Worm (Caenorhabditis elegans) whole organism, young adult: ENCODE data around the gene W05B10.3.

Experiments
- D2030.7 ChIP-seq: fragments of 200-800 bp; sonication (Bioruptor generic); IDR thresholded peaks from 2 replicates; pipeline ENCODE4 v1.3.6; 2022; ENCODE audit warnings: missing genetic modification reagents, missing genetic modification characterization, missing compliant biosample characterization
- T07F8.4 ChIP-seq: sonication (generic microtip); optimal IDR thresholded peaks from 2 replicates; lab custom pipeline; 2016; ENCODE audit warnings: mild to moderate bottlenecking, missing genetic modification characterization, moderate library complexity, missing compliant biosample characterization
- Y53F4B.3 ChIP-seq: fragments of 200-800 bp; sonication (Bioruptor generic); IDR thresholded peaks from 2 replicates; pipeline ENCODE4 v1.3.6; 2022; ENCODE audit warnings: missing genetic modification reagents, missing genetic modification characterization, missing compliant biosample characterization
- Y56A3A.18 ChIP-seq: fragments of 200-800 bp; sonication (Bioruptor generic); IDR thresholded peaks from 2 replicates; pipeline ENCODE4 v1.3.6; 2022; ENCODE audit warnings: missing genetic modification reagents, missing genetic modification characterization, missing compliant biosample characterization
- Y95B8A.8 ChIP-seq: fragments of 200-800 bp; sonication (Bioruptor generic); IDR thresholded peaks from 2 replicates; pipeline ENCODE4 v1.3.6; 2022; ENCODE audit warnings: missing genetic modification reagents, missing genetic modification characterization, missing compliant biosample characterization
- ZK185.1 ChIP-seq: sonication (generic microtip); optimal IDR thresholded peaks from 2 replicates; lab custom pipeline; 2016; ENCODE audit warnings: mild to moderate bottlenecking, missing genetic modification characterization, missing compliant biosample characterization; ENCODE audit not compliant: poor library complexity, severe bottlenecking
- akir-1 ChIP-seq: fragments of 200-800 bp; sonication (Bioruptor generic); optimal IDR thresholded peaks from 2 replicates; lab custom pipeline; 2018; ENCODE audit warnings: mild to moderate bottlenecking, missing genetic modification characterization, moderate library complexity, missing compliant biosample characterization
- ama-1 ChIP-seq, 3 experiments: fragments of 150-350 bp in 1 of 3; sonication (generic microtip) in 2 of 3; optimal IDR thresholded peaks; 2 replicates each; lab custom pipeline; 2014 to 2018; ENCODE audit warnings: missing biosample characterization in 2 of 3, missing genetic modification characterization in 2 of 3, missing genetic modification reagents in 2 of 3
- aptf-2 ChIP-seq: fragments of 200-800 bp; sonication (Bioruptor generic); conservative IDR thresholded peaks from 2 replicates; pipeline ENCODE4 v1.3.6; 2022; ENCODE audit warnings: missing genetic modification reagents, missing genetic modification characterization, missing compliant biosample characterization
- atf-7 ChIP-seq: sonication (generic microtip); optimal IDR thresholded peaks from 2 replicates; lab custom pipeline; 2017; ENCODE audit warnings: mild to moderate bottlenecking, missing genetic modification characterization, missing compliant biosample characterization
- ceh-100 ChIP-seq: fragments of 200-800 bp; sonication (Bioruptor generic); IDR thresholded peaks from 2 replicates; pipeline ENCODE4 v1.3.6; 2022; ENCODE audit warnings: missing genetic modification reagents, missing genetic modification characterization, missing compliant biosample characterization
- ceh-27 ChIP-seq: fragments of 200-800 bp; sonication (Bioruptor generic); optimal IDR thresholded peaks from 2 replicates; lab custom pipeline; 2018; ENCODE audit warnings: mild to moderate bottlenecking, missing genetic modification characterization, moderate library complexity, missing compliant biosample characterization
- ceh-40 ChIP-seq: fragments of 200-800 bp; sonication (Bioruptor generic); IDR thresholded peaks from 2 replicates; pipeline ENCODE4 v1.3.6; 2022; ENCODE audit warnings: missing genetic modification characterization, missing compliant biosample characterization
- ceh-58 ChIP-seq: fragments of 200-800 bp; sonication (Bioruptor generic); IDR thresholded peaks from 2 replicates; pipeline ENCODE4 v1.3.6; 2022; ENCODE audit warnings: missing genetic modification characterization, missing compliant biosample characterization
- chd-7 ChIP-seq: sonication (generic microtip); optimal IDR thresholded peaks from 2 replicates; lab custom pipeline; 2016; ENCODE audit warnings: mild to moderate bottlenecking, missing genetic modification characterization, moderate library complexity, missing compliant biosample characterization
- egl-18 ChIP-seq: fragments of 200-800 bp; sonication (Bioruptor generic); IDR thresholded peaks from 2 replicates; pipeline ENCODE4 v1.3.6; 2022; ENCODE audit warnings: missing genetic modification reagents, missing genetic modification characterization, missing compliant biosample characterization
- ets-4 ChIP-seq: fragments of 200-800 bp; sonication (Bioruptor generic); optimal IDR thresholded peaks from 2 replicates; lab custom pipeline; 2018; ENCODE audit warnings: mild to moderate bottlenecking, missing genetic modification characterization, missing compliant biosample characterization
- hlh-12 ChIP-seq: sonication (generic microtip); optimal IDR thresholded peaks from 2 replicates; lab custom pipeline; 2016; ENCODE audit warnings: missing genetic modification characterization, missing compliant biosample characterization
- hsf-1 ChIP-seq: fragments of 200-800 bp; sonication (Bioruptor generic); IDR thresholded peaks from 2 replicates; pipeline ENCODE4 v1.3.6; 2022; ENCODE audit warnings: missing genetic modification reagents, missing genetic modification characterization, missing compliant biosample characterization
- madf-6 ChIP-seq: fragments of 200-800 bp; sonication (Bioruptor generic); IDR thresholded peaks from 2 replicates; pipeline ENCODE4 v1.3.6; 2022; ENCODE audit warnings: missing genetic modification reagents, missing genetic modification characterization, missing compliant biosample characterization
- mcd-1 ChIP-seq: fragments of 200-800 bp; sonication (Bioruptor generic); IDR thresholded peaks from 2 replicates; pipeline ENCODE4 v1.3.6; 2022; ENCODE audit warnings: missing genetic modification reagents, missing genetic modification characterization, missing compliant biosample characterization
- mxl-1 ChIP-seq: sonication (generic microtip); optimal IDR thresholded peaks from 2 replicates; lab custom pipeline; 2016; ENCODE audit warnings: missing genetic modification characterization, missing compliant biosample characterization
- nfya-1 ChIP-seq: sonication (generic microtip); optimal IDR thresholded peaks from 2 replicates; lab custom pipeline; 2017; ENCODE audit warnings: antibody characterized with exemption, missing compliant biosample characterization, missing genetic modification characterization, borderline replicate concordance; ENCODE audit not compliant: insufficient read depth
- nfyb-1 ChIP-seq: fragments of 200-800 bp; sonication (Bioruptor generic); IDR thresholded peaks from 2 replicates; pipeline ENCODE4 v1.3.6; 2022; ENCODE audit warnings: missing genetic modification reagents, missing genetic modification characterization, missing compliant biosample characterization
- nhr-179 ChIP-seq: sonication (generic microtip); optimal IDR thresholded peaks from 2 replicates; lab custom pipeline; 2016; ENCODE audit warnings: mild to moderate bottlenecking, missing genetic modification characterization, missing compliant biosample characterization
- nhr-80 ChIP-seq: sonication (generic microtip); optimal IDR thresholded peaks from 2 replicates; lab custom pipeline; 2016; ENCODE audit warnings: missing genetic modification characterization, missing compliant biosample characterization
- rcor-1 ChIP-seq: fragments of 200-800 bp; sonication (Bioruptor generic); IDR thresholded peaks from 2 replicates; pipeline ENCODE4 v1.3.6; 2022; ENCODE audit warnings: missing genetic modification reagents, missing genetic modification characterization, missing compliant biosample characterization
- rpc-1 ChIP-seq, 2 experiments: fragments of 150-350 bp in 1 of 2; sonication (generic microtip) in 1 of 2; optimal IDR thresholded peaks; 2 replicates each; lab custom pipeline; 2014 to 2018; ENCODE audit warnings: missing biosample characterization in 1 of 2, missing genetic modification characterization in 1 of 2, missing genetic modification reagents in 1 of 2, missing genotype in 1 of 2
- sdz-38 ChIP-seq: sonication (generic microtip); optimal IDR thresholded peaks from 2 replicates; lab custom pipeline; 2016; ENCODE audit warnings: missing genotype, missing genetic modification characterization, missing compliant biosample characterization
- snpc-1.1 ChIP-seq: sonication (generic microtip); optimal IDR thresholded peaks from 2 replicates; lab custom pipeline; 2017; ENCODE audit warnings: missing genetic modification characterization, mild to moderate bottlenecking, missing compliant biosample characterization, antibody characterized with exemption, moderate library complexity, missing genotype, missing genetic modification reagents; ENCODE audit not compliant: insufficient read depth
- snpc-1.3 ChIP-seq: sonication (generic microtip); optimal IDR thresholded peaks from 2 replicates; lab custom pipeline; 2017; ENCODE audit warnings: missing genetic modification characterization, mild to moderate bottlenecking, missing compliant biosample characterization, antibody characterized with exemption, moderate library complexity, missing genotype, missing genetic modification reagents; ENCODE audit not compliant: insufficient read depth
- snpc-3.4 ChIP-seq: sonication (generic microtip); optimal IDR thresholded peaks from 2 replicates; lab custom pipeline; 2017; ENCODE audit warnings: missing genetic modification characterization, mild to moderate bottlenecking, missing compliant biosample characterization, antibody characterized with exemption, moderate library complexity, missing genotype, missing genetic modification reagents
- snpc-4 ChIP-seq, 5 experiments: fragments of 150-350 bp in 1 of 5; sonication (generic microtip) in 4 of 5; optimal IDR thresholded peaks; 2 replicates each; lab custom pipeline; 2014 to 2018; ENCODE audit warnings: missing genetic modification characterization in 5 of 5, missing biosample characterization in 3 of 5, antibody characterized with exemption in 2 of 5, mild to moderate bottlenecking in 2 of 5, missing compliant biosample characterization in 2 of 5, missing genotype in 2 of 5, moderate library complexity in 2 of 5, missing genetic modification reagents in 1 of 5
- somi-1 ChIP-seq: fragments of 200-800 bp; sonication (Bioruptor generic); optimal IDR thresholded peaks from 2 replicates; lab custom pipeline; 2018; ENCODE audit warnings: mild to moderate bottlenecking, missing genetic modification characterization, missing compliant biosample characterization
- sptf-2 ChIP-seq: fragments of 200-800 bp; sonication (Bioruptor generic); optimal IDR thresholded peaks from 2 replicates; lab custom pipeline; 2018; ENCODE audit warnings: mild to moderate bottlenecking, missing genetic modification characterization, missing compliant biosample characterization
- tbx-9 ChIP-seq: sonication (generic microtip); optimal IDR thresholded peaks from 2 replicates; lab custom pipeline; 2016; ENCODE audit warnings: borderline replicate concordance, missing genetic modification characterization, inconsistent platforms, missing compliant biosample characterization
- zfh-2 ChIP-seq: fragments of 200-800 bp; sonication (Bioruptor generic); conservative IDR thresholded peaks from 2 replicates; pipeline ENCODE4 v1.3.6; 2022; ENCODE audit warnings: missing genetic modification reagents, missing genetic modification characterization, missing compliant biosample characterization
- ztf-18 ChIP-seq: sonication (generic microtip); optimal IDR thresholded peaks from 2 replicates; lab custom pipeline; 2016; ENCODE audit warnings: missing genotype, mild to moderate bottlenecking, missing genetic modification characterization, missing compliant biosample characterization
- ztf-22 ChIP-seq: fragments of 200-800 bp; sonication (Bioruptor generic); optimal IDR thresholded peaks from 2 replicates; lab custom pipeline; 2018; ENCODE audit warnings: mild to moderate bottlenecking, missing genetic modification characterization, moderate library complexity, missing compliant biosample characterization
- ztf-25 ChIP-seq: fragments of 200-800 bp; sonication (Bioruptor generic); IDR thresholded peaks from 2 replicates; pipeline ENCODE4 v1.3.6; 2022; ENCODE audit warnings: missing genetic modification reagents, missing genetic modification characterization, missing compliant biosample characterization

W05B10.3 gene

DNA sequence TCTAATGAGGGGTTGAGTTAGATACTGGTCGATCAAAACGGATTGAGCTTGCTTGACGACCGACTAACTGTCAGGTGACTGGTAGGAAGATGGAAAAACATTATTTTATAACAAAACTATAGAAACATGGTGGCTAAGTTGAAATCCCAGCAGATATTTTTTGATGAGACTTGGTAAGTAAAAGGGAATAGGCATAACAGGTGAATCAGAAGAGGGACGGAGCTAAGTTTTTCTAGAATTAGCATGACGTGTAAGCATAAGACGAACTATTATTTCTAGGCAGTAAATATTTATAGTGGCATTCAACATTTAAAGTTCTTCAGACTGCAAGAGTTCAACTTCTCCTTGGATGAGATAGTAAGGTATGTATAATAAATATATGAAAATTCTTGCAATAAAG lies 17.0 kb downstream of the W05B10.3 start, which contains the start of gene F56H9.8:
Gene F56H9.8, plus strand, starts transcription at position 301 of the 400 bp plus-strand sequence.
- no peak for TF ChIP-seq nfya-1 (tag; lab: Kevin White, UChicago)
- TF ChIP-seq rcor-1 (GFP tag; lab: Robert Waterston, UW) = no peak
- TF ChIP-seq tbx-9 (tag; lab: Kevin White, UChicago) = no peak

DNA sequence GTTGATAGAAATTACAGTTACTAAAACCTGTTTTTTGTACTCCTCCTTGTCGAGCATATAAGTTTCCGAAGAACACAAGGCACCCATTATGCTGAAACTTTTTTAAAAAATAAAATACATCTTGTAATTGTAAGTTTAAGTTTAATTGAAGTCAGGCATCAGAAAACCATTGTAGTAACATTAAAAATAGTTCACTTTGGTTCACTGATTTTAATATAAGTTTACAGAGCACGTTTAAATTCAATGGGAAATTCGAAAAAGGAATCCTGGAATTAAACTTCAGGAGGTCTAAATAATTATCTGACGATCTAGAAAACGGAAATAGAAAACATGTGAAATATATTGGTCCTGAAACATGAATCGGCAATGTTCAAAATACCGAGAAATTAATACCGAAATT lies 21.1 kb downstream of the W05B10.3 start, which contains the start of gene gpa-8:
Gene gpa-8, minus strand, starts transcription at position 101 of the 400 bp plus-strand sequence.
- TF ChIP-seq Y95B8A.8 (GFP tag; lab: Robert Waterston, UW) (no peak), somi-1 (GFP tag; lab: Kevin White, UChicago) (no peak), nhr-179 (tag; lab: Kevin White, UChicago) (no peak), aptf-2 (no peak), ceh-58 (no peak), zfh-2 (no peak), mcd-1 (GFP tag; lab: Robert Waterston, UW) (no peak), mxl-1 (tag; lab: Kevin White, UChicago) (no peak), sptf-2 (no peak), ets-4 (GFP tag; lab: Kevin White, UChicago) (no peak)

DNA sequence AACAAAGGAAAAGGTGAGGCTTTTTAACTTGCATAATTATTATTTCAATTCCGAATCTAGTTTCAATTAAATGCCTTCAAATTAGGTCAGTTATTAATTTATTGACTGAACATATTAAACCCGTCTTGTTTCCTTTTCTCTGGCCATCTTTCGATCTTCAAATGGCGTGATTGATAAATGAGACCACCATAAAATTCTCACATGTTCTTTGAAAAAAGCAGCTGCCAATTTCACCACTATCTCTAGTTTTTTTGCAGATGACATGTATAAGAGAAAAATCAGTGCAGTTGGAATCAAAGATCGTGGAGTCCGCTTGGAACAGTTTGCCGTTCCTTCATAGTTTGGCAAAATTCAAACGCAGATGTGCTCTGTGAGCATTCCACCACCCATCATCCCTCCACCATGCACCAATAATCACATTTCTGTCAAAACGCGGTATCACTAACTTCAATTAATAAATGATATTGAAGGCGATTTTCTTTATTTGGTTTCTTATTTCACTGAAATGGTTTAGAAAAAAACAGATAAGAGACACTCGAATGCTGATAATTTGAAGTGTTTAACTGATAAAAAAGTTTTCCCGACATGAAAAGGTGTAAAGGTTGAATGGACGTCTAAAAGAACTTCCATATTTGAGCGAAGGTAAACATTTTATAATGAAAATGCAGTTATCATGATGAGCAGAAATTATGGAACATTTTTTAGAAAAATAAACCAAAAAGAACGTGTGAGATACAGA lies 23.6 kb downstream of the W05B10.3 start:
- peak; percentile 70 for TF ChIP-seq nhr-80 (tag; lab: Kevin White, UChicago)
- TF ChIP-seq egl-18 (GFP tag; lab: Robert Waterston, UW) = no peak
- TF ChIP-seq ZK185.1 (tag; lab: Kevin White, UChicago) = peak; percentile 16
- peak; percentile 31 for TF ChIP-seq ztf-22 (GFP tag; lab: Kevin White, UChicago)
- TF ChIP-seq atf-7 (tag; lab: Kevin White, UChicago) = peak; percentile 0
- peak; percentile 14; the same call in 1 of the 2 replicates for TF ChIP-seq rcor-1 (GFP tag; lab: Robert Waterston, UW)

DNA sequence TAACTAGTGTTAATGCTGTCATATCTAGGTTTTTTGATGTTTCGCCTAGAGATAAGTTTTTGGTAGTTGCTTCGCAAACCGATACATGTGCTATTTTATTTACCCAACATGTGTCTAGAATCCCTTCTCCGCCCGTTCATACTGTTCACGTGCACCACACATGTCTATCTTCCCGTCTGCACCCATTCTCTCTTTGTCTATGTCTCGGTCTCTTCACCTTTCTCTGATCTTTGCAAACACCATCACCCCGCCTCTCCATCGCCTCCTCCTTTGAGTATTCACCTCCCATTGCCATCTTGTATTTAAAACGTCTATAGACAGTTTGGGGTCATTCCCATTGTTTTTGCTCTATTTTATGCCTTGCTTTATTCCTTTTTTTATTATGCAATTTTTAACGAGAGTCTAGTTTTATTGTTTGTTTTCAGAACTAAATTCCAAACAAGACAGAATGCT lies 24.3 kb downstream of the W05B10.3 start, which contains the start of gene F56H9.2:
Gene F56H9.2, plus strand, starts transcription at position 426 of the 453 bp plus-strand sequence.
- no peak for TF ChIP-seq T07F8.4 (tag; lab: Kevin White, UChicago)
- no peak for TF ChIP-seq Y56A3A.18 (GFP tag; lab: Robert Waterston, UW)
- TF ChIP-seq ceh-27 = no peak
- TF ChIP-seq ztf-18 (tag; lab: Kevin White, UChicago) = no peak
- TF ChIP-seq Y53F4B.3 = no peak
- peak; percentile 50; the same call in 1 of the 2 replicates for TF ChIP-seq hsf-1 (GFP tag; lab: Robert Waterston, UW)
- peak; percentile 68 for TF ChIP-seq chd-7 (tag; lab: Kevin White, UChicago)
- no peak for TF ChIP-seq sdz-38 (tag; lab: Kevin White, UChicago)
- TF ChIP-seq snpc-1.3 (tag; lab: Kevin White, UChicago) = no peak
- TF ChIP-seq D2030.7 = no peak
- TF ChIP-seq snpc-1.1 (tag; lab: Kevin White, UChicago) = no peak
- TF ChIP-seq ama-1 (optimal IDR thresholded peaks at IDR 0.05; lab: Kevin White, UChicago) = no peak
- no peak for TF ChIP-seq ama-1 (GFP tag; optimal IDR thresholded peaks at IDR 0.05; lab: Kevin White, UChicago)
- no peak for TF ChIP-seq hlh-12 (tag; lab: Kevin White, UChicago)
- TF ChIP-seq ceh-100 (GFP tag; lab: Robert Waterston, UW) = no peak
- peak; percentile 73 for TF ChIP-seq nfyb-1 (GFP tag; lab: Robert Waterston, UW)
- TF ChIP-seq ztf-25 (GFP tag; lab: Robert Waterston, UW) = no peak
- no peak for TF ChIP-seq Y95B8A.8 (GFP tag; lab: Robert Waterston, UW)
- no peak for TF ChIP-seq rpc-1 (optimal IDR thresholded peaks at IDR 0.05; lab: Kevin White, UChicago)
- TF ChIP-seq rpc-1 (tag; optimal IDR thresholded peaks at IDR 0.05; lab: Kevin White, UChicago) = no peak
- TF ChIP-seq ceh-40 (GFP tag; lab: Robert Waterston, UW) = no peak
- no peak for TF ChIP-seq snpc-4 (GFP tag; optimal IDR thresholded peaks at IDR 0.05; lab: Kevin White, UChicago)
- peak in 1 of 4 experiments; percentile 20 for TF ChIP-seq snpc-4 (tag; optimal IDR thresholded peaks at IDR 0.05; lab: Kevin White, UChicago)
- TF ChIP-seq madf-6 (GFP tag; lab: Robert Waterston, UW) = no peak
- TF ChIP-seq snpc-3.4 (tag; lab: Kevin White, UChicago) = no peak
- no peak for TF ChIP-seq akir-1 (GFP tag; lab: Kevin White, UChicago)
